Fruit fly (Drosophila melanogaster) whole organism, wandering third instar larva: ENCODE measurements around the gene opm.
A peak's percentile ranks its signal among the peaks of the same experiment; 100 is the strongest.

Experiments used
- Abd-B ChIP-seq: fragments of >200 bp; optimal IDR thresholded peaks from 2 replicates; lab custom pipeline; 2017; ENCODE audit warnings: missing biosample characterization, missing genetic modification characterization
- CG32264 ChIP-seq: fragments of 200-800 bp; sonication (Bioruptor generic); optimal IDR thresholded peaks from 2 replicates; lab custom pipeline; 2016; ENCODE audit warnings: missing biosample characterization, missing genetic modification characterization
- CG9705 ChIP-seq: fragments of 200-800 bp; sonication (Bioruptor generic); optimal IDR thresholded peaks from 2 replicates; lab custom pipeline; 2018; ENCODE audit warnings: missing biosample characterization, mild to moderate bottlenecking, missing genetic modification characterization
- Dfd ChIP-seq: fragments of >200 bp; optimal IDR thresholded peaks from 2 replicates; lab custom pipeline; 2017; ENCODE audit warnings: missing biosample characterization, missing genetic modification characterization
- Dif ChIP-seq: fragments of 200-275, 200-300 bp; sonication (Bioruptor generic); optimal IDR thresholded peaks from 2 replicates; lab custom pipeline; 2018; ENCODE audit warnings: missing biosample characterization, missing genetic modification characterization; ENCODE audit not compliant: partially characterized antibody
- GATAd ChIP-seq: sonication (Bioruptor generic); optimal IDR thresholded peaks from 2 replicates; lab custom pipeline; 2016; ENCODE audit warnings: missing biosample characterization, missing genetic modification characterization
- HLH106 ChIP-seq: fragments of 200-800 bp; optimal IDR thresholded peaks from 3 replicates; lab custom pipeline; 2019; ENCODE audit warnings: missing biosample characterization, mild to moderate bottlenecking, missing genetic modification characterization, moderate library complexity
- Hnf4 ChIP-seq: fragments of 200-800 bp; sonication (Bioruptor generic); optimal IDR thresholded peaks from 2 replicates; lab custom pipeline; 2016; ENCODE audit warnings: missing biosample characterization, mild to moderate bottlenecking, missing genetic modification characterization
- Hr78 ChIP-seq: fragments of >200 bp; optimal IDR thresholded peaks from 2 replicates; lab custom pipeline; 2017; ENCODE audit warnings: missing biosample characterization, missing genetic modification characterization
- Hr83 ChIP-seq: fragments of 200-300 bp; sonication (Bioruptor generic); optimal IDR thresholded peaks from 2 replicates; lab custom pipeline; 2016; ENCODE audit warnings: missing biosample characterization, mild to moderate bottlenecking, missing genetic modification characterization, moderate library complexity; ENCODE audit not compliant: poor library complexity, severe bottlenecking
- Jra ChIP-seq: sonication (Bioruptor generic); optimal IDR thresholded peaks from 2 replicates; lab custom pipeline; 2016; ENCODE audit warnings: missing biosample characterization, missing genetic modification characterization
- Mio ChIP-seq: sonication (Bioruptor generic); optimal IDR thresholded peaks from 2 replicates; lab custom pipeline; 2016; ENCODE audit warnings: missing biosample characterization, missing genetic modification characterization
- Myc ChIP-seq: fragments of >200 bp; optimal IDR thresholded peaks from 2 replicates; lab custom pipeline; 2017
- N ChIP-seq: fragments of >200 bp; optimal IDR thresholded peaks from 2 replicates; lab custom pipeline; 2018; ENCODE audit warnings: missing biosample characterization, missing external identifiers, missing genetic modification characterization
- OdsH ChIP-seq: fragments of 200-800 bp; sonication (Bioruptor generic); optimal IDR thresholded peaks from 2 replicates; lab custom pipeline; 2016; ENCODE audit warnings: missing biosample characterization, mild to moderate bottlenecking, missing genetic modification characterization
- Rel ChIP-seq, 2 experiments: fragments of 200-800 bp; sonication (Bioruptor generic) in 1 of 2; optimal IDR thresholded peaks; 2 replicates in 1 of 2; 3 replicates in 1 of 2; lab custom pipeline; 2016 to 2019; ENCODE audit warnings: mild to moderate bottlenecking in 2 of 2, missing biosample characterization in 2 of 2, missing genetic modification characterization in 2 of 2, moderate library complexity in 1 of 2
- Sp1 ChIP-seq: fragments of 200-800 bp; sonication (Bioruptor generic); optimal IDR thresholded peaks from 3 replicates; lab custom pipeline; 2019; ENCODE audit warnings: missing biosample characterization, mild to moderate bottlenecking, missing genetic modification characterization, moderate library complexity
- Vsx2 ChIP-seq: fragments of 200-300, 225-300 bp; sonication (Bioruptor generic); optimal IDR thresholded peaks from 2 replicates; lab custom pipeline; 2018; ENCODE audit warnings: missing biosample characterization, missing genetic modification characterization; ENCODE audit not compliant: partially characterized antibody
- br ChIP-seq: fragments of 200-800 bp; sonication (Bioruptor generic); optimal IDR thresholded peaks from 2 replicates; lab custom pipeline; 2016; ENCODE audit warnings: missing biosample characterization, missing genetic modification characterization
- brk ChIP-seq: fragments of 200-800 bp; sonication (Bioruptor generic); optimal IDR thresholded peaks from 2 replicates; lab custom pipeline; 2016; ENCODE audit warnings: missing biosample characterization, mild to moderate bottlenecking, missing genetic modification characterization
- dl ChIP-seq, 2 experiments: fragments of 175-275, 200-275 bp in 1 of 2; fragments of 200-275 bp in 1 of 2; sonication (Bioruptor generic); optimal IDR thresholded peaks; lab custom pipeline; 2018; ENCODE audit warnings: mild to moderate bottlenecking in 2 of 2, missing biosample characterization in 2 of 2, missing genetic modification characterization in 2 of 2, moderate library complexity in 2 of 2; ENCODE audit not compliant: partially characterized antibody in 2 of 2, insufficient read depth in 1 of 2
- dmrt93B ChIP-seq: fragments of 200-800 bp; sonication (Bioruptor generic); optimal IDR thresholded peaks from 2 replicates; lab custom pipeline; 2018; ENCODE audit warnings: missing biosample characterization, mild to moderate bottlenecking, missing genetic modification characterization
- dsf ChIP-seq: sonication (Bioruptor generic); optimal IDR thresholded peaks from 2 replicates; lab custom pipeline; 2016; ENCODE audit warnings: missing biosample characterization, missing genetic modification characterization, borderline replicate concordance
- ey ChIP-seq: fragments of 200-800 bp; sonication (Bioruptor generic); optimal IDR thresholded peaks from 2 replicates; lab custom pipeline; 2016; ENCODE audit warnings: missing biosample characterization, missing genetic modification characterization
- foxo ChIP-seq, 2 experiments: fragments of 200-800 bp; sonication (Bioruptor generic); optimal IDR thresholded peaks; 2 replicates in 1 of 2; 3 replicates in 1 of 2; lab custom pipeline; 2016 to 2017; ENCODE audit warnings: missing biosample characterization in 2 of 2, missing genetic modification characterization in 2 of 2
- fru ChIP-seq: fragments of 200-800 bp; sonication (Bioruptor generic); optimal IDR thresholded peaks from 3 replicates; lab custom pipeline; 2016; ENCODE audit warnings: missing biosample characterization, mild to moderate bottlenecking, missing genetic modification characterization
- h ChIP-seq: fragments of 200-800 bp; sonication (Bioruptor generic); optimal IDR thresholded peaks from 3 replicates; lab custom pipeline; 2016; ENCODE audit warnings: missing biosample characterization, mild to moderate bottlenecking, missing genetic modification characterization
- jim ChIP-seq: fragments of 175-275, 200-325 bp; sonication (Bioruptor generic); optimal IDR thresholded peaks from 2 replicates; lab custom pipeline; 2016; ENCODE audit warnings: missing biosample characterization, mild to moderate bottlenecking, missing genetic modification characterization
- lola ChIP-seq: fragments of >200 bp; optimal IDR thresholded peaks from 2 replicates; lab custom pipeline; 2017; ENCODE audit warnings: missing biosample characterization, missing genetic modification characterization
- pan ChIP-seq: fragments of >200 bp; optimal IDR thresholded peaks from 2 replicates; lab custom pipeline; 2017
- psq ChIP-seq: fragments of 200-800 bp; sonication (Bioruptor generic); optimal IDR thresholded peaks from 3 replicates; lab custom pipeline; 2017; ENCODE audit warnings: missing biosample characterization, mild to moderate bottlenecking, missing genetic modification characterization, moderate library complexity
- rgr ChIP-seq: fragments of 200-800 bp; sonication (Bioruptor generic); optimal IDR thresholded peaks from 3 replicates; lab custom pipeline; 2016; ENCODE audit warnings: missing biosample characterization, mild to moderate bottlenecking, missing genetic modification characterization
- sage ChIP-seq: fragments of 200-800 bp; sonication (Bioruptor generic); optimal IDR thresholded peaks from 2 replicates; lab custom pipeline; 2016; ENCODE audit warnings: missing biosample characterization, mild to moderate bottlenecking, missing genetic modification characterization
- sv ChIP-seq: fragments of 200-800 bp; sonication (Bioruptor generic); optimal IDR thresholded peaks from 3 replicates; lab custom pipeline; 2016; ENCODE audit warnings: missing biosample characterization, missing genetic modification characterization
- tai ChIP-seq: sonication (Bioruptor generic); optimal IDR thresholded peaks from 2 replicates; lab custom pipeline; 2016; ENCODE audit warnings: missing biosample characterization, missing genetic modification characterization
- usp ChIP-seq: fragments of >200 bp; optimal IDR thresholded peaks from 2 replicates; lab custom pipeline; 2017; ENCODE audit warnings: missing biosample characterization, missing genetic modification characterization
- woc ChIP-seq: sonication (Bioruptor generic); optimal IDR thresholded peaks from 2 replicates; lab custom pipeline; 2016; ENCODE audit warnings: missing biosample characterization, mild to moderate bottlenecking, missing genetic modification characterization

Gene opm

dm6 chrX:15079163-15079809 is 13.1 kb upstream of the opm start:
- TF ChIP-seq Rel (GFP tag; optimal IDR thresholded peaks at IDR 0.05; lab: Kevin White, UChicago) (no peak), Rel (tag; optimal IDR thresholded peaks at IDR 0.05; lab: Kevin White, UChicago) (peak; percentile 49), jim (GFP tag; lab: Kevin White, UChicago) (no peak), Hnf4 (peak; percentile 48), Sp1 (peak; percentile 6)
- TF ChIP-seq, all 38 proteins: peak for 3

- TF ChIP-seq psq (GFP tag; lab: Kevin White, UChicago) (no peak), CG9705 (GFP tag; lab: Kevin White, UChicago) (no peak), woc (GFP tag; lab: Kevin White, UChicago) (no peak), Hr78 (no peak), dsf (no peak), Dfd (GFP tag; lab: Kevin White, UChicago) (no peak), CG32264 (GFP tag; lab: Kevin White, UChicago) (no peak), tai (no peak), dmrt93B (GFP tag; lab: Kevin White, UChicago) (no peak), Hr83 (no peak), lola (GFP tag; lab: Kevin White, UChicago) (no peak), GATAd (GFP tag; lab: Kevin White, UChicago) (no peak), br (GFP tag; lab: Kevin White, UChicago) (no peak), fru (GFP tag; lab: Kevin White, UChicago) (no peak), Abd-B (GFP tag; lab: Kevin White, UChicago) (no peak), OdsH (no peak)
These were observed 12.2 kb upstream of the opm start for dm6 chrX:15078394-15078793.

- TF ChIP-seq dsf (no peak), Hnf4 (peak; percentile 28), Hr83 (no peak), Mio (GFP tag; lab: Kevin White, UChicago) (no peak)
These were observed 11.4 kb upstream of the opm start for dm6 chrX:15077576-15078136.

- TF ChIP-seq Mio (GFP tag; lab: Kevin White, UChicago) (no peak), psq (GFP tag; lab: Kevin White, UChicago) (no peak), Hr78 (no peak), N (GFP tag; lab: Kevin White, UChicago) (no peak), CG32264 (GFP tag; lab: Kevin White, UChicago) (no peak), h (GFP tag; lab: Kevin White, UChicago) (no peak), dsf (no peak), Jra (GFP tag; lab: Kevin White, UChicago) (no peak), pan (lab: Kevin White, UChicago) (no peak), tai (no peak), Abd-B (GFP tag; lab: Kevin White, UChicago) (no peak), dmrt93B (GFP tag; lab: Kevin White, UChicago) (no peak), CG9705 (GFP tag; lab: Kevin White, UChicago) (no peak), brk (GFP tag; lab: Kevin White, UChicago) (no peak), usp (GFP tag; lab: Kevin White, UChicago) (no peak), br (GFP tag; lab: Kevin White, UChicago) (no peak)
These were observed 10.4 kb upstream of the opm start for dm6 chrX:15076606-15077005.

- TF ChIP-seq dl (GFP tag; optimal IDR thresholded peaks at IDR 0.05; lab: Kevin White, UChicago; ENCODE audit: insufficient read depth in 1 of 2, partially characterized antibody in 2 of 2) (peak; percentile 13 to 22), pan (lab: Kevin White, UChicago) (no peak), GATAd (GFP tag; lab: Kevin White, UChicago) (no peak), Dif (GFP tag; lab: Kevin White, UChicago) (peak; percentile 62), tai (no peak), N (GFP tag; lab: Kevin White, UChicago) (no peak), foxo (GFP tag; optimal IDR thresholded peaks at IDR 0.05; lab: Kevin White, UChicago) (peak in 1 of 2 experiments; percentile 39), CG9705 (GFP tag; lab: Kevin White, UChicago) (peak; percentile 6), jim (GFP tag; lab: Kevin White, UChicago) (peak; percentile 66), sage (GFP tag; lab: Kevin White, UChicago) (no peak), rgr (GFP tag; lab: Kevin White, UChicago) (peak; percentile 23), Hr78 (no peak), Abd-B (GFP tag; lab: Kevin White, UChicago) (no peak), Mio (GFP tag; lab: Kevin White, UChicago) (no peak), Myc (lab: Kevin White, UChicago) (peak; percentile 99), Hnf4 (peak; percentile 84), psq (GFP tag; lab: Kevin White, UChicago) (peak; percentile 92), ey (GFP tag; lab: Kevin White, UChicago) (peak; percentile 24), h (GFP tag; lab: Kevin White, UChicago) (peak; percentile 54), HLH106 (tag; lab: Kevin White, UChicago) (peak; percentile 48), sv (no peak), CG32264 (GFP tag; lab: Kevin White, UChicago) (no peak), dmrt93B (GFP tag; lab: Kevin White, UChicago) (peak; percentile 7), Dfd (GFP tag; lab: Kevin White, UChicago) (no peak), Rel (GFP tag; optimal IDR thresholded peaks at IDR 0.05; lab: Kevin White, UChicago) (no peak), Rel (tag; optimal IDR thresholded peaks at IDR 0.05; lab: Kevin White, UChicago) (peak; percentile 53), lola (GFP tag; lab: Kevin White, UChicago) (no peak), Vsx2 (GFP tag; lab: Kevin White, UChicago) (no peak)
These were observed 9.9 kb upstream of the opm start, which contains the start of gene Lsd-2 for dm6 chrX:15076038-15076575. TSS of gene Lsd-2 (minus strand) at chrX:15076220.
